Fruit fly (Drosophila melanogaster): ENCODE data around the gene CG31668.
A peak's percentile ranks its signal among the peaks of the same experiment; 100 is the strongest.

CG31668 gene

DNA sequence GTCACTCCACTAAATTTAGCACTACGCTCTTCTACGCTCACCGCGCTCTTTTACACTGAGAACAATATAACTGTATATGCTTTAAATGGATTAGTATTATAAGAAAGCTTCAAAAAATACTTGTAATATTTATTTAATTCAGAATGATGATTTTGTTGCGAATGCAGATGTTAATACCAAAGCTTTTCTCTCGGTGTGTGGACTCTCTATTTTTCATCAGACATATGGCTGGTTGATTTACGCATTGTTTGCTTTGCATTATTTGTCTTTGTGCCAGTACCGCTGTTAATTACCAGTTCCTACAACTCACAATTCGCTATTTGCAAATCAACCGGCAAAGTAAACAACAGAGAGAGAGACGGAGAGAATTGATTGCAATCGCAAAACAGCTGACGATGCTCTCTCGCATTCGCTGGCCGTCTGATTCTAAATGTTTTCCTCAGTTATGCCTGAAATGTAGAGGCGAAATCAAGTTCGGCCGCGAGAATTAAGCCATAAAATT lies 15.7 kb upstream of the CG31668 start (continued):
- TF ChIP-seq CG11456 (GFP tag; IDR thresholded peaks at IDR 0.05), result peak; percentile 99
- TF ChIP-seq lbe (GFP tag; optimal IDR thresholded peaks at IDR 0.05), result peak; percentile 97
- peak; percentile 87 for TF ChIP-seq CG33213 (GFP tag; optimal IDR thresholded peaks at IDR 0.05)
- peak; percentile 90 for TF ChIP-seq fd64A (GFP tag; optimal IDR thresholded peaks at IDR 0.05)
- TF ChIP-seq CG4360 (GFP tag; IDR thresholded peaks at IDR 0.05), result peak; percentile 80
- TF ChIP-seq Ets65A (GFP tag), result peak; percentile 99
- peak; percentile 95 for TF ChIP-seq CG1233 (GFP tag; optimal IDR thresholded peaks at IDR 0.05)
- TF ChIP-seq CG6272 (GFP tag; IDR thresholded peaks at IDR 0.05), result peak; percentile 91
- TF ChIP-seq CG16863 (GFP tag; optimal IDR thresholded peaks at IDR 0.05), result peak; percentile 92
- peak; percentile 75 for TF ChIP-seq CG7928 (GFP tag; optimal IDR thresholded peaks at IDR 0.05)
- peak; percentile 96 for TF ChIP-seq wdn (GFP tag; IDR thresholded peaks at IDR 0.05)
- peak; percentile 83 for TF ChIP-seq fd102C (GFP tag; optimal IDR thresholded peaks at IDR 0.05)
- TF ChIP-seq CG5953 (GFP tag; IDR thresholded peaks at IDR 0.05), result peak; percentile 96
- peak; percentile 57 for TF ChIP-seq CG7745 (tag; optimal IDR thresholded peaks at IDR 0.05)
- TF ChIP-seq CG32772 (GFP tag; IDR thresholded peaks at IDR 0.05), result peak; percentile 95
- peak; percentile 97 for TF ChIP-seq pho (GFP tag; optimal IDR thresholded peaks at IDR 0.05)
- peak; percentile 86 for TF ChIP-seq dm (GFP tag; optimal IDR thresholded peaks at IDR 0.05)
- peak; percentile 97 for TF ChIP-seq CG30403 (GFP tag; optimal IDR thresholded peaks at IDR 0.05)
- peak; percentile 97 for TF ChIP-seq B-H1 (GFP tag; IDR thresholded peaks at IDR 0.05)
- TF ChIP-seq HmgZ (tag; optimal IDR thresholded peaks at IDR 0.05), result peak; percentile 98
- TF ChIP-seq vnd (GFP tag; IDR thresholded peaks at IDR 0.05; ENCODE audit: partially characterized antibody), result no peak
- peak; percentile 96 for TF ChIP-seq CG2199 (GFP tag; IDR thresholded peaks at IDR 0.05)
- TF ChIP-seq inv (GFP tag; IDR thresholded peaks at IDR 0.05; ENCODE audit: partially characterized antibody), result no peak
- peak; percentile 97 for TF ChIP-seq lab (GFP tag; optimal IDR thresholded peaks at IDR 0.05)
- no peak for TF ChIP-seq Bgb (GFP tag; IDR thresholded peaks at IDR 0.05; ENCODE audit: partially characterized antibody)
- TF ChIP-seq CG7357 (GFP tag; IDR thresholded peaks at IDR 0.05), result peak; percentile 87
- TF ChIP-seq CG18262 (tag; optimal IDR thresholded peaks at IDR 0.05), result peak; percentile 94
- TF ChIP-seq CG12769 (tag; optimal IDR thresholded peaks at IDR 0.05), result peak; percentile 99
- peak; percentile 81 for TF ChIP-seq Elba2 (GFP tag; optimal IDR thresholded peaks at IDR 0.05)
- TF ChIP-seq Atf3 (GFP tag; optimal IDR thresholded peaks at IDR 0.05), result peak; percentile 92
- TF ChIP-seq CG3726 (GFP tag; IDR thresholded peaks at IDR 0.05), result peak; percentile 94
- peak; percentile 96 for TF ChIP-seq sens-2 (GFP tag; IDR thresholded peaks at IDR 0.05)
- TF ChIP-seq CG6683 (GFP tag; optimal IDR thresholded peaks at IDR 0.05), result peak; percentile 88
- TF ChIP-seq Fer1 (GFP tag; optimal IDR thresholded peaks at IDR 0.05), result peak; percentile 96
- TF ChIP-seq esg (GFP tag; conservative IDR thresholded peaks at IDR 0.05), result peak; percentile 97
- TF ChIP-seq CG9437 (GFP tag; optimal IDR thresholded peaks at IDR 0.05), result peak; percentile 93
- TF ChIP-seq CG6689 (GFP tag; IDR thresholded peaks at IDR 0.05), result peak; percentile 97
- TF ChIP-seq Nf-YB (GFP tag; optimal IDR thresholded peaks at IDR 0.05), result peak; percentile 83
- peak; percentile 97 for TF ChIP-seq CG13424 (tag; optimal IDR thresholded peaks at IDR 0.05)
- TF ChIP-seq CG10565 (GFP tag; optimal IDR thresholded peaks at IDR 0.05), result peak; percentile 81
- peak; percentile 91 for TF ChIP-seq CG30431 (GFP tag; optimal IDR thresholded peaks at IDR 0.05)
- peak; percentile 95 for TF ChIP-seq fu2 (GFP tag; optimal IDR thresholded peaks at IDR 0.05)
- TF ChIP-seq CG9876 (GFP tag; optimal IDR thresholded peaks at IDR 0.05), result peak; percentile 93
- TF ChIP-seq gsb (GFP tag; IDR thresholded peaks at IDR 0.05), result peak; percentile 97
- peak; percentile 95 for TF ChIP-seq CG18476 (GFP tag; optimal IDR thresholded peaks at IDR 0.05)
- TF ChIP-seq CG10462 (GFP tag; optimal IDR thresholded peaks at IDR 0.05), result peak; percentile 91
- peak; percentile 96 for TF ChIP-seq Dip3 (GFP tag; optimal IDR thresholded peaks at IDR 0.05)
- TF ChIP-seq chn (GFP tag; optimal IDR thresholded peaks at IDR 0.05), result peak; percentile 97
- peak; percentile 94 for TF ChIP-seq CG31441 (GFP tag; IDR thresholded peaks at IDR 0.05)
- TF ChIP-seq Hr51 (GFP tag; optimal IDR thresholded peaks at IDR 0.05), result peak; percentile 95 to 96
- TF ChIP-seq scrt (GFP tag; optimal IDR thresholded peaks at IDR 0.05), result peak; percentile 89
